Worm (Caenorhabditis elegans): ENCODE data around the gene nspc-14.

- TF ChIP-seq nhr-90 (tag; optimal IDR thresholded peaks at IDR 0.05) (no peak), ceh-58 (GFP tag; IDR thresholded peaks at IDR 0.05) (no peak), dpl-1 (GFP tag; optimal IDR thresholded peaks at IDR 0.05) (no peak), unc-62 (GFP tag; optimal IDR thresholded peaks at IDR 0.05) (no peak), nfya-1 (tag; optimal IDR thresholded peaks at IDR 0.05; ENCODE audit: borderline replicate concordance, insufficient read depth) (no peak), lsl-1 (GFP tag; optimal IDR thresholded peaks at IDR 0.05) (no peak), C17E4.6 (GFP tag; IDR thresholded peaks at IDR 0.05) (no peak), chd-7 (tag; optimal IDR thresholded peaks at IDR 0.05) (no peak), ets-4 (GFP tag; optimal IDR thresholded peaks at IDR 0.05) (no peak), snpc-4 (GFP tag; optimal IDR thresholded peaks at IDR 0.05) (no peak), snpc-4 (tag; optimal IDR thresholded peaks at IDR 0.05) (no peak), madf-6 (GFP tag; IDR thresholded peaks at IDR 0.05) (no peak), dox-1 (GFP tag; IDR thresholded peaks at IDR 0.05) (no peak), Y67H2A.10 (GFP tag; conservative IDR thresholded peaks at IDR 0.05) (no peak)
Observed at ce11 chrX:12321357-12321756, 37.5 kb downstream of the nspc-14 start, which contains the start of gene F17A2.13.
